Worm (Caenorhabditis elegans) whole organism, L4 larva: ENCODE data around the gene rcan-1.

Experiments used
- F37D6.2 ChIP-seq: sonication (generic microtip); optimal IDR thresholded peaks from 2 replicates; lab custom pipeline; 2016; ENCODE audit warnings: mild to moderate bottlenecking, missing genetic modification characterization, missing compliant biosample characterization
- F44E2.7 ChIP-seq: fragments of 200-800 bp; sonication (Bioruptor generic); IDR thresholded peaks from 2 replicates; pipeline ENCODE4 v2.1.2; 2022; ENCODE audit warnings: missing genetic modification characterization, missing compliant biosample characterization
- R02D3.7 ChIP-seq: fragments of 150-350 bp; sonication (generic microtip); optimal IDR thresholded peaks from 3 replicates; lab custom pipeline; 2014; ENCODE audit warnings: missing biosample characterization, missing genetic modification characterization
- T20F7.1 ChIP-seq: fragments of 200-800 bp; sonication (Bioruptor generic); optimal IDR thresholded peaks from 2 replicates; lab custom pipeline; 2018; ENCODE audit warnings: mild to moderate bottlenecking, missing genetic modification characterization, missing compliant biosample characterization
- T26A8.4 ChIP-seq: fragments of 200-800 bp; sonication (Bioruptor generic); IDR thresholded peaks from 2 replicates; pipeline ENCODE4 v1.3.6; 2022; ENCODE audit warnings: missing genetic modification characterization, missing compliant biosample characterization
- Y105C5A.15 ChIP-seq: fragments of 200-800 bp; sonication (Bioruptor generic); IDR thresholded peaks from 2 replicates; pipeline ENCODE4 v1.3.6; 2022; ENCODE audit warnings: missing genetic modification characterization, missing compliant biosample characterization
- Y75B8A.6 ChIP-seq: fragments of 200-800 bp; sonication (Bioruptor generic); IDR thresholded peaks from 2 replicates; pipeline ENCODE4 v1.3.6; 2022; ENCODE audit warnings: missing genetic modification reagents, missing genetic modification characterization, missing compliant biosample characterization
- aha-1 ChIP-seq: fragments of 150-350 bp; peaks from one replicate; lab custom pipeline; 2014; ENCODE audit warnings: missing biosample characterization, missing genetic modification characterization
- ama-1 ChIP-seq: fragments of 150-350 bp; optimal IDR thresholded peaks from 2 replicates; lab custom pipeline; 2014; ENCODE audit warnings: inconsistent platforms, mixed read lengths
- arid-1 ChIP-seq: fragments of 200-800 bp; sonication (Bioruptor generic); conservative IDR thresholded peaks from 2 replicates; pipeline ENCODE4 v1.3.6; 2022; ENCODE audit warnings: missing genetic modification reagents, missing genetic modification characterization, missing compliant biosample characterization
- ceh-20 ChIP-seq: fragments of 200-800 bp; sonication (Bioruptor generic); IDR thresholded peaks from 2 replicates; pipeline ENCODE4 v1.3.6; 2022; ENCODE audit warnings: missing genetic modification reagents, missing genetic modification characterization, missing compliant biosample characterization
- ceh-32 ChIP-seq: sonication (generic microtip); optimal IDR thresholded peaks from 2 replicates; lab custom pipeline; 2016; ENCODE audit warnings: mild to moderate bottlenecking, missing genetic modification characterization, missing compliant biosample characterization; ENCODE audit not compliant: poor library complexity
- ceh-82 ChIP-seq: sonication (generic microtip); optimal IDR thresholded peaks from 2 replicates; lab custom pipeline; 2017; ENCODE audit warnings: missing biosample characterization, missing genetic modification characterization
- ctbp-1 ChIP-seq: fragments of 200-800 bp; sonication (Bioruptor generic); IDR thresholded peaks from 2 replicates; pipeline ENCODE4 v1.3.6; 2022; ENCODE audit warnings: missing genetic modification reagents, missing genetic modification characterization, missing compliant biosample characterization
- daf-16 ChIP-seq, 3 experiments: sonication (generic microtip); optimal IDR thresholded peaks; 2 replicates each; lab custom pipeline; 2016 to 2017; ENCODE audit warnings: missing genetic modification characterization in 3 of 3, missing genetic modification reagents in 3 of 3, mild to moderate bottlenecking in 2 of 3, missing compliant biosample characterization in 2 of 3, missing biosample characterization in 1 of 3, moderate library complexity in 1 of 3
- daf-8 ChIP-seq: fragments of 200-800 bp; sonication (Bioruptor generic); IDR thresholded peaks from 2 replicates; pipeline ENCODE4 v1.3.6; 2022; ENCODE audit warnings: missing genetic modification characterization, missing compliant biosample characterization
- duxl-1 ChIP-seq: sonication (generic microtip); optimal IDR thresholded peaks from 2 replicates; lab custom pipeline; 2016; ENCODE audit warnings: mild to moderate bottlenecking, missing genetic modification characterization, moderate library complexity, missing compliant biosample characterization; ENCODE audit not compliant: poor library complexity
- dve-1 ChIP-seq: sonication (generic microtip); optimal IDR thresholded peaks from 2 replicates; lab custom pipeline; 2017; ENCODE audit warnings: antibody characterized with exemption, mild to moderate bottlenecking, missing genetic modification characterization, missing compliant biosample characterization; ENCODE audit not compliant: insufficient read depth
- fos-1 ChIP-seq: fragments of 150-350 bp; optimal IDR thresholded peaks from 2 replicates; lab custom pipeline; 2014; ENCODE audit warnings: missing biosample characterization, missing genetic modification characterization
- gei-8 ChIP-seq: fragments of 200-800 bp; sonication (Bioruptor generic); optimal IDR thresholded peaks from 2 replicates; lab custom pipeline; 2018; ENCODE audit warnings: mild to moderate bottlenecking, missing genetic modification characterization, missing compliant biosample characterization
- hlh-30 ChIP-seq: sonication (generic microtip); optimal IDR thresholded peaks from 2 replicates; lab custom pipeline; 2017; ENCODE audit warnings: antibody characterized with exemption, mild to moderate bottlenecking, missing genetic modification characterization, missing compliant biosample characterization; ENCODE audit not compliant: insufficient read depth
- lin-1 ChIP-seq: fragments of 200-800 bp; sonication (Bioruptor generic); IDR thresholded peaks from 2 replicates; pipeline ENCODE4 v1.3.6; 2022; ENCODE audit warnings: missing genetic modification reagents, missing genetic modification characterization, missing compliant biosample characterization
- lin-38 ChIP-seq: fragments of 200-800 bp; sonication (Bioruptor generic); IDR thresholded peaks from 2 replicates; pipeline ENCODE4 v1.3.6; 2022; ENCODE audit warnings: missing genetic modification reagents, missing genetic modification characterization, missing compliant biosample characterization
- madf-5 ChIP-seq, 2 experiments: fragments of 200-800 bp; sonication (Bioruptor generic); IDR thresholded peaks; 2 replicates each; pipeline ENCODE4 v1.3.6; 2022; ENCODE audit warnings: missing compliant biosample characterization in 2 of 2, missing genetic modification characterization in 2 of 2
- mdl-1 ChIP-seq, 2 experiments: fragments of 150-350 bp in 1 of 2; sonication (generic microtip) in 1 of 2; optimal IDR thresholded peaks; 2 replicates each; lab custom pipeline; 2014 to 2017; ENCODE audit warnings: missing biosample characterization in 2 of 2, missing genetic modification characterization in 2 of 2
- mep-1 ChIP-seq: fragments of 150-350 bp; sonication (generic microtip); optimal IDR thresholded peaks from 3 replicates; lab custom pipeline; 2014; ENCODE audit warnings: missing biosample characterization, missing genetic modification characterization
- nhr-48 ChIP-seq: sonication (generic microtip); optimal IDR thresholded peaks from 2 replicates; lab custom pipeline; 2016; ENCODE audit warnings: mild to moderate bottlenecking, missing genetic modification characterization, missing compliant biosample characterization
- nhr-77 ChIP-seq: fragments of 150-350 bp; optimal IDR thresholded peaks from 2 replicates; lab custom pipeline; 2014; ENCODE audit warnings: missing biosample characterization, missing genetic modification characterization
- php-3 ChIP-seq: fragments of 200-800 bp; sonication (Bioruptor generic); IDR thresholded peaks from 2 replicates; pipeline ENCODE4 v1.3.6; 2022; ENCODE audit warnings: missing genetic modification reagents, missing genetic modification characterization, missing compliant biosample characterization
- unc-39 ChIP-seq: sonication (generic microtip); optimal IDR thresholded peaks from 2 replicates; lab custom pipeline; 2017; ENCODE audit warnings: missing biosample characterization, missing genetic modification characterization
- unc-62 ChIP-seq, 3 experiments: fragments of 150-350 bp in 1 of 3; sonication (generic microtip); optimal IDR thresholded peaks in 2 of 3; peaks in 1 of 3; 1 replicate in 1 of 3; 2 replicates in 2 of 3; lab custom pipeline; 2014 to 2017; ENCODE audit warnings: missing biosample characterization in 3 of 3, missing genetic modification characterization in 3 of 3, missing genetic modification reagents in 3 of 3, missing genotype in 1 of 3
- zfp-3 ChIP-seq: fragments of 200-800 bp; sonication (Bioruptor generic); conservative IDR thresholded peaks from 2 replicates; pipeline ENCODE4 v1.3.6; 2022; ENCODE audit warnings: missing genetic modification reagents, missing genetic modification characterization, missing compliant biosample characterization
- zip-11 ChIP-seq: fragments of 200-800 bp; sonication (Bioruptor generic); IDR thresholded peaks from 2 replicates; pipeline ENCODE4 v1.3.6; 2022; ENCODE audit warnings: missing genetic modification characterization, missing compliant biosample characterization
- ztf-11 ChIP-seq: fragments of 150-350 bp; optimal IDR thresholded peaks from 2 replicates; lab custom pipeline; 2014; ENCODE audit warnings: missing biosample characterization, missing genetic modification characterization

Gene rcan-1

ce11 chrIII:5714984-5715454 is 31.1 kb upstream of the rcan-1 start (continued):
- no peak for TF ChIP-seq php-3
- TF ChIP-seq daf-16 (GFP tag; optimal IDR thresholded peaks at IDR 0.05; lab: Kevin White, UChicago): no peak
- peak; percentile 8 for TF ChIP-seq daf-16 (tag; optimal IDR thresholded peaks at IDR 0.05; lab: Kevin White, UChicago)
- TF ChIP-seq F44E2.7: no peak
- peak; percentile 33 for TF ChIP-seq ama-1
- no peak for TF ChIP-seq ceh-82 (tag; lab: Kevin White, UChicago)
- TF ChIP-seq hlh-30 (tag; lab: Kevin White, UChicago): peak; percentile 74
- TF ChIP-seq ztf-11: no peak
- 0 out of 4 replicates have a peak, but pooled peaks of 1 of the 2 experiments have one; percentile 53 for TF ChIP-seq madf-5 (GFP tag; IDR thresholded peaks at IDR 0.05; lab: Robert Waterston, UW)
- no peak for TF ChIP-seq ceh-32 (tag; lab: Kevin White, UChicago)
- no peak for TF ChIP-seq R02D3.7
- TF ChIP-seq duxl-1 (tag; lab: Kevin White, UChicago): no peak
- TF ChIP-seq T26A8.4: no peak
- no peak for TF ChIP-seq daf-8 (GFP tag; lab: Robert Waterston, UW)
- TF ChIP-seq T20F7.1 (GFP tag; lab: Kevin White, UChicago): peak; percentile 64
- TF ChIP-seq nhr-48: peak; percentile 55
- TF ChIP-seq zip-11: no peak
- peak in 1 of 2 experiments; percentile 76 for TF ChIP-seq unc-62 (GFP tag; optimal IDR thresholded peaks at IDR 0.05 in 1 of 2; lab: Kevin White, UChicago)
- TF ChIP-seq unc-62 (tag; optimal IDR thresholded peaks at IDR 0.05; lab: Kevin White, UChicago): no peak
- TF ChIP-seq ctbp-1 (GFP tag; lab: Robert Waterston, UW): no peak
- 0 out of 2 replicates have a peak, but pooled peaks have one; percentile 6 for TF ChIP-seq lin-1

ce11 chrIII:5714230-5714983 is 30.5 kb upstream of the rcan-1 start, which contains the start of gene arf-1:
arf-1 (plus strand) TSS chrIII:5714886.
- no peak for TF ChIP-seq arid-1 (GFP tag; lab: Robert Waterston, UW)
- no peak for TF ChIP-seq Y105C5A.15 (GFP tag; lab: Robert Waterston, UW)
- 0 out of 2 replicates have a peak, but pooled peaks have one; percentile 8 for TF ChIP-seq Y75B8A.6 (GFP tag; lab: Robert Waterston, UW)
- TF ChIP-seq F44E2.7: no peak
- peak; percentile 51 for TF ChIP-seq hlh-30 (tag; lab: Kevin White, UChicago)
- TF ChIP-seq dve-1 (tag; lab: Kevin White, UChicago): peak; percentile 21
- peak in 1 of 2 experiments; percentile 21 for TF ChIP-seq unc-62 (GFP tag; optimal IDR thresholded peaks at IDR 0.05 in 1 of 2; lab: Kevin White, UChicago)
- TF ChIP-seq unc-62 (tag; optimal IDR thresholded peaks at IDR 0.05; lab: Kevin White, UChicago): no peak
- TF ChIP-seq gei-8 (GFP tag; lab: Kevin White, UChicago): no peak
- no peak for TF ChIP-seq ceh-20 (GFP tag; lab: Robert Waterston, UW)
- TF ChIP-seq zip-11: no peak
- TF ChIP-seq mdl-1 (tag; optimal IDR thresholded peaks at IDR 0.05; lab: Kevin White, UChicago): no peak
- TF ChIP-seq unc-39 (tag; lab: Kevin White, UChicago): no peak
- no peak for TF ChIP-seq zfp-3 (GFP tag; lab: Robert Waterston, UW)
- no peak for TF ChIP-seq F37D6.2
- peak; percentile 23; the same call in 1 of the 2 replicates for TF ChIP-seq lin-38
- TF ChIP-seq fos-1 (tag; lab: Kevin White, UChicago): no peak
- TF ChIP-seq aha-1 (tag; lab: Kevin White, UChicago): peak; percentile 65
- no peak for TF ChIP-seq mep-1
- peak; percentile 76 for TF ChIP-seq php-3
- TF ChIP-seq nhr-77 (tag; lab: Kevin White, UChicago): no peak
